Worm (Caenorhabditis elegans): ENCODE results near the gene ugt-58.

DNA sequence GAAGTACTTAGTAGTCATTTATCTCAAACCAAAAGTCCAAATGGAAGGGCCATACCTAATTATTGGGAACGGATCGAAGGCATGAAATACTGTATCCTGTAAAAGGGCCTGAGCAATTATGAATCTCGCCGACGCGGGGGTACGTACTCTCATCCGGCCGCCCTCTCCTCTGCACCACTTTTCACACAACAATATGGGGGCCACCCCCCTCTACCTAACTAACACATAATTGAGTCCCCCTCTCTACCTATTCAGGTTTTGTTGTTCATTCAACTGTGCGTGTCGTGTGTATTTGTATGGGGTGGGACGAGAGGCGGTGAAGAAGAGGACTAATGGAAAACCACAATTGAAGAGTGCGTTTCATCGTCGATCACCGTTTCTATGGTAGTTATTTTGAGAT lies 12.2 kb downstream of the ugt-58 start:
- TF ChIP-seq ztf-11 (tag; optimal IDR thresholded peaks at IDR 0.05) (no peak), mep-1 (tag; optimal IDR thresholded peaks at IDR 0.05) (no peak), nhr-102 (tag; optimal IDR thresholded peaks at IDR 0.05) (no peak), ceh-32 (tag; optimal IDR thresholded peaks at IDR 0.05; ENCODE audit: poor library complexity) (no peak), ama-1 (optimal IDR thresholded peaks at IDR 0.05) (no peak), pqm-1 (tag; optimal IDR thresholded peaks at IDR 0.05) (no peak), nhr-11 (tag; optimal IDR thresholded peaks at IDR 0.05) (no peak)

Measured in whole organism, L4 larva.